Fruit fly (Drosophila melanogaster) whole organism, embryonic: ENCODE results near the gene CG11384.

Experiments used
- CG17186 ChIP-seq: fragments of 200-800 bp; sonication (Bioruptor generic); optimal IDR thresholded peaks from 3 replicates; lab custom pipeline; 2017; ENCODE audit warnings: missing biosample characterization, missing genetic modification reagents, missing genetic modification characterization
- CG9609 ChIP-seq: fragments of 200-800 bp; sonication (Bioruptor generic); optimal IDR thresholded peaks from 3 replicates; lab custom pipeline; 2016; ENCODE audit warnings: missing biosample characterization, missing genetic modification characterization
- CG9727 ChIP-seq: fragments of 200-800 bp; sonication (Bioruptor generic); optimal IDR thresholded peaks from 3 replicates; lab custom pipeline; 2017; ENCODE audit warnings: missing biosample characterization, mild to moderate bottlenecking, missing genetic modification characterization
- D ChIP-seq, 2 experiments: fragments of 200-800 bp in 1 of 2; fragments of >200 bp in 1 of 2; sonication (Bioruptor generic) in 1 of 2; optimal IDR thresholded peaks; 2 replicates in 1 of 2; 3 replicates in 1 of 2; lab custom pipeline; 2017; ENCODE audit warnings: mild to moderate bottlenecking in 1 of 2, missing biosample characterization in 1 of 2, missing genetic modification characterization in 1 of 2, missing genetic modification reagents in 1 of 2
- GATAe ChIP-seq: fragments of 200-800 bp; sonication (Bioruptor generic); conservative IDR thresholded peaks from 2 replicates; pipeline ENCODE4 v1.3.6; 2022; ENCODE audit warnings: missing biosample characterization, missing genetic modification characterization
- Poxn ChIP-seq: fragments of 200-800 bp; sonication (Bioruptor generic); IDR thresholded peaks from 2 replicates; pipeline ENCODE4 v1.3.6; 2022; ENCODE audit warnings: missing biosample characterization, missing genetic modification characterization
- Usf ChIP-seq: fragments of 200-800 bp; sonication (Bioruptor generic); optimal IDR thresholded peaks from 2 replicates; lab custom pipeline; 2017; ENCODE audit warnings: missing genotype, missing biosample characterization, missing genetic modification characterization
- h ChIP-seq: fragments of >200 bp; optimal IDR thresholded peaks from 2 replicates; lab custom pipeline; 2017
- ind ChIP-seq: fragments of 200-800 bp; sonication (Bioruptor generic); optimal IDR thresholded peaks from 3 replicates; lab custom pipeline; 2016; ENCODE audit warnings: missing biosample characterization, missing genetic modification characterization
- jumu ChIP-seq: fragments of 200-800 bp; sonication (Bioruptor generic); optimal IDR thresholded peaks from 3 replicates; lab custom pipeline; 2016; ENCODE audit warnings: missing biosample characterization, missing genetic modification characterization

DNA sequence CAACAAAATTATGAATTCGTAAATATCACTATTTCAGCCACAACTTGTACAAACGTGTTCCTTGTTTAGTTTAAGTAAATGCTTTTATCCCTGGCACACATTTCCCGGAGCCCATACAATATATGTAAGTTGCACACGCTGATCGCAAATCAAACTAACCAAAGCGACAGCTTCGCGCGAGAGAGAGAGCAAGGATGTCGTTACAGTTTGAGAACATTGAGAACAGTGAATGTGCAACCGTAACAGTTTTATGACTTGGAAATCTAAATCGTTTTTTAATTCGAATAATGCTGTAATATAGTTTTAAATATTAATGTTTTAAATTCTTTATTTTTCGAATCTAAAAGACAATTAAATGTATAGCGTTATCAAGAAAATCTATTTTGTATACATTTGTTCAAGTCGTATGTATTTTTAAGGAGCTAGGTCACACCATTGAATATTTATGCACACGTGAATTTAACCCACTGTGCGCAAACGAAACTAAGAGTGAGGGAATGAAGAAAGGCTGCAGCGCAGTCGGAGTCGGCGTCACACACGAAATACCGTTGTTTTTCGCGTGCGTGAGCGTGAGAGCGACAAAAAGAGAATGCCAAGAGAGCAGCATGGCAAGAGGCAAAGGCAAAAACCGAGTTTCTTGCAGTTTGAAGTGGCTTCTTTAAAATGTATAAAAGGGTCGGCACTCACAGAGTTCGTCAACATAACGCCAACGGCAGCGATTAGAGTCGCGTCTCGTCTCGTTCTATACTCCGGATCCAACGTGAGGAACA lies 33.6 kb upstream of the CG11384 start, which contains the start of gene CG11382:
- TF ChIP-seq CG9609 (GFP tag; lab: Kevin White, UChicago) (no peak), CG9727 (GFP tag; lab: Kevin White, UChicago) (no peak), D (optimal IDR thresholded peaks at IDR 0.05; lab: Kevin White, UChicago) (no peak), D (GFP tag; optimal IDR thresholded peaks at IDR 0.05; lab: Kevin White, UChicago) (no peak), Poxn (GFP tag; lab: Robert Waterston, UW) (no peak), CG17186 (GFP tag; lab: Kevin White, UChicago) (no peak), h (lab: Kevin White, UChicago) (no peak), GATAe (GFP tag; lab: Robert Waterston, UW) (no peak), Usf (no peak), jumu (GFP tag; lab: Kevin White, UChicago) (no peak), ind (GFP tag; lab: Kevin White, UChicago) (no peak)
